Worm (Caenorhabditis elegans) whole organism, L4 larva: Measurements from ENCODE around the gene cyy-1.

ENCODE experiments used
- D1046.2 ChIP-seq: fragments of 200-800 bp; sonication (Bioruptor generic); IDR thresholded peaks from 2 replicates; pipeline ENCODE4 v1.3.6; 2022; ENCODE audit warnings: missing genetic modification characterization, missing compliant biosample characterization
- ceh-82 ChIP-seq: sonication (generic microtip); optimal IDR thresholded peaks from 2 replicates; lab custom pipeline; 2017; ENCODE audit warnings: missing biosample characterization, missing genetic modification characterization
- gei-8 ChIP-seq: fragments of 200-800 bp; sonication (Bioruptor generic); optimal IDR thresholded peaks from 2 replicates; lab custom pipeline; 2018; ENCODE audit warnings: mild to moderate bottlenecking, missing genetic modification characterization, missing compliant biosample characterization
- lin-15B ChIP-seq: fragments of 150-350 bp; sonication (generic microtip); optimal IDR thresholded peaks from 3 replicates; lab custom pipeline; 2014; ENCODE audit warnings: missing biosample characterization, missing genetic modification characterization
- nhr-111 ChIP-seq: fragments of 200-800 bp; sonication (Bioruptor generic); optimal IDR thresholded peaks from 2 replicates; lab custom pipeline; 2018; ENCODE audit warnings: mild to moderate bottlenecking, missing genetic modification characterization, missing compliant biosample characterization
- pha-4 ChIP-seq, 2 experiments: fragments of 150-350 bp in 1 of 2; fragments of 200-800 bp in 1 of 2; sonication (Bioruptor generic) in 1 of 2; IDR thresholded peaks in 1 of 2; optimal IDR thresholded peaks in 1 of 2; 2 replicates each; pipeline versions ENCODE4 v1.3.6 to Lab custom; 2014 to 2022; ENCODE audit warnings: missing genetic modification characterization in 2 of 2, missing genetic modification reagents in 2 of 2, missing biosample characterization in 1 of 2, missing compliant biosample characterization in 1 of 2
- ztf-11 ChIP-seq: fragments of 150-350 bp; optimal IDR thresholded peaks from 2 replicates; lab custom pipeline; 2014; ENCODE audit warnings: missing biosample characterization, missing genetic modification characterization

DNA sequence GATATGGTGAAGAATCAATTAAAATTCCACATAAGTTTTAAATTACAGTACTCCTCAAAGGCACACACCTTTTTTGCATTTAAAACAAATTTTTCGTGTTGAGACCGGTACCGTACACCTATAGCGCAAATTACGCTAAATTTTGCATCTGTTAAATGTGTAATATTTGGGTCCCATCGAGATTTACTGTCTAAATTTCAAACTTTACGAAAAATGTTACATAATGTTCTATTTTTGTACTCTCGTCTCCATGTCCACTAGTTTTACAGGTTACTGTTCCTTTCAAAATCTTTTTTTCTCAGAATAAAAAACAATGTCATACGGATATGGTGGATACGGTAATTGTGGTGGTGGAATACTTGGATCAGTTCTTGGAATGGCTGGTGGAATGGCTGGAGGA is 7.3 kb upstream of the cyy-1 start, which contains the start of gene ZK353.2:
- TF ChIP-seq lin-15B (tag; lab: Kevin White, UChicago) (no peak), gei-8 (no peak), ceh-82 (no peak), nhr-111 (no peak), ztf-11 (tag; lab: Kevin White, UChicago) (no peak), pha-4 (GFP tag; IDR thresholded peaks at IDR 0.05; lab: Robert Waterston, UW) (no peak), pha-4 (tag; optimal IDR thresholded peaks at IDR 0.05; lab: Kevin White, UChicago) (no peak), D1046.2 (no peak)
